Fruit fly (Drosophila melanogaster): ENCODE results near the gene CG6709.

DNA sequence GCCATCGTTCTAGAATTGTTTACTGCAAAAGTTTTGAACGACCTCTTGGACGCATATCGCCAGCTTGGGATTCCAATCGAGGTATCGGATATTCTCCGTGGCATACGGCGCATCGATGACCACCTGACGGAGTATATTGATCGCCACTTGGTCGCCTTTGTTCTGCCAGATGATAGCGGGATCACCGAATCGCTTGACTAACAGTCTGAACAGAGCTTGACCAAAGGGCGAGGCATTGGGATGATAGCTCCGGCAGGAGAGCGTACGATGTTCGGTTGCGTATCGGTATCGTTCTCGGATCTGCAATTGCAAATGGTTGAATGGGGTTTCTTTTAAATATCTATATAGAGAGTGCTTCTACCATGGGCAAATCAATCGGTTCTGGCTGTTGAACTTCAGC lies 560 bp downstream of the CG6709 start:
- TF ChIP-seq insv (optimal IDR thresholded peaks at IDR 0.05) (no peak), h (optimal IDR thresholded peaks at IDR 0.05) (no peak), Sin3A (optimal IDR thresholded peaks at IDR 0.05) (no peak), Myc (optimal IDR thresholded peaks at IDR 0.05) (no peak)

Data from Kc167 (cell line).